Worm (Caenorhabditis elegans): Measurements from ENCODE around the gene hot-2.
A peak's percentile ranks its signal among the peaks of the same experiment; 100 is the strongest.

- no peak for TF ChIP-seq lin-13 (GFP tag; optimal IDR thresholded peaks at IDR 0.05)
- no peak for TF ChIP-seq C04F5.9 (tag; optimal IDR thresholded peaks at IDR 0.05)
- TF ChIP-seq jun-1 (tag; optimal IDR thresholded peaks at IDR 0.05): peak; percentile 39
- TF ChIP-seq unc-86 (tag; optimal IDR thresholded peaks at IDR 0.05): peak; percentile 54
- peak; percentile 1 for TF ChIP-seq fos-1 (tag; optimal IDR thresholded peaks at IDR 0.05)
- no peak for TF ChIP-seq unc-98 (GFP tag; IDR thresholded peaks at IDR 0.05)
- TF ChIP-seq nhr-76 (tag; optimal IDR thresholded peaks at IDR 0.05): no peak
- no peak for TF ChIP-seq ztf-4 (tag; optimal IDR thresholded peaks at IDR 0.05)
- no peak for TF ChIP-seq lin-15B (tag; optimal IDR thresholded peaks at IDR 0.05)
- TF ChIP-seq rnt-1 (tag; optimal IDR thresholded peaks at IDR 0.05): no peak
- TF ChIP-seq ceh-8 (GFP tag; optimal IDR thresholded peaks at IDR 0.05): peak; percentile 80
Observed at ce11 chrV:19125812-19126211, 48.7 kb upstream of the hot-2 start.
